Fruit fly (Drosophila melanogaster) whole organism, embryonic: Measurements from ENCODE around the gene CG6178.

Source experiments
- Antp ChIP-seq: fragments of 200-800 bp; sonication (Bioruptor generic); optimal IDR thresholded peaks from 3 replicates; lab custom pipeline; 2016; ENCODE audit warnings: missing biosample characterization, missing genetic modification characterization
- CG10267 ChIP-seq: fragments of 200-800 bp; sonication (Bioruptor generic); optimal IDR thresholded peaks from 2 replicates; lab custom pipeline; 2018; ENCODE audit warnings: missing biosample characterization, mild to moderate bottlenecking, missing genetic modification characterization, moderate library complexity
- CG10543 ChIP-seq: fragments of 200-800 bp; sonication (Bioruptor generic); optimal IDR thresholded peaks from 3 replicates; lab custom pipeline; 2017; ENCODE audit warnings: missing biosample characterization, mild to moderate bottlenecking, missing genetic modification characterization, moderate library complexity
- CG10979 ChIP-seq: fragments of 200-800 bp; sonication (Bioruptor generic); optimal IDR thresholded peaks from 2 replicates; lab custom pipeline; 2018; ENCODE audit warnings: missing biosample characterization, mild to moderate bottlenecking, missing genetic modification characterization, moderate library complexity
- CG11723 ChIP-seq: fragments of 200-800 bp; sonication (Bioruptor generic); optimal IDR thresholded peaks from 2 replicates; lab custom pipeline; 2017; ENCODE audit warnings: missing biosample characterization, mild to moderate bottlenecking, missing genetic modification characterization
- CG1233 ChIP-seq: fragments of 200-800 bp; sonication (Bioruptor generic); optimal IDR thresholded peaks from 4 replicates; lab custom pipeline; 2018; ENCODE audit warnings: missing biosample characterization, mild to moderate bottlenecking, missing genetic modification characterization
- CG12659 ChIP-seq: fragments of 200-800 bp; sonication (Bioruptor generic); optimal IDR thresholded peaks from 3 replicates; lab custom pipeline; 2017; ENCODE audit warnings: mild to moderate bottlenecking, missing biosample characterization, missing genetic modification reagents, missing genetic modification characterization
- CG15269 ChIP-seq: fragments of 200-800 bp; sonication (Bioruptor generic); optimal IDR thresholded peaks from 2 replicates; lab custom pipeline; 2018; ENCODE audit warnings: missing biosample characterization, mild to moderate bottlenecking, missing genetic modification characterization, moderate library complexity
- CG15479 ChIP-seq: fragments of 200-800 bp; sonication (Bioruptor generic); optimal IDR thresholded peaks from 3 replicates; lab custom pipeline; 2019; ENCODE audit warnings: missing biosample characterization, mild to moderate bottlenecking, missing genetic modification characterization, moderate library complexity
- CG15514 ChIP-seq: fragments of 200-800 bp; sonication (Bioruptor generic); optimal IDR thresholded peaks from 3 replicates; lab custom pipeline; 2017; ENCODE audit warnings: missing biosample characterization, missing genetic modification characterization, mild to moderate bottlenecking, moderate library complexity, missing genetic modification reagents
- CG2116 ChIP-seq: fragments of 200-800 bp; sonication (Bioruptor generic); optimal IDR thresholded peaks from 3 replicates; lab custom pipeline; 2018; ENCODE audit warnings: missing biosample characterization, mild to moderate bottlenecking, missing genetic modification characterization
- CG2202 ChIP-seq: fragments of 200-800 bp; sonication (Bioruptor generic); optimal IDR thresholded peaks from 2 replicates; lab custom pipeline; 2018; ENCODE audit warnings: missing biosample characterization, mild to moderate bottlenecking, missing genetic modification characterization
- CG3281 ChIP-seq: fragments of 200-800 bp; sonication (Bioruptor generic); optimal IDR thresholded peaks from 3 replicates; lab custom pipeline; 2017; ENCODE audit warnings: missing biosample characterization, mild to moderate bottlenecking, missing genetic modification characterization
- CG34376 ChIP-seq: fragments of 200-800 bp; sonication (Bioruptor generic); optimal IDR thresholded peaks from 2 replicates; lab custom pipeline; 2018; ENCODE audit warnings: missing biosample characterization, mild to moderate bottlenecking, missing genetic modification characterization
- CG3995 ChIP-seq: fragments of 200-800 bp; sonication (Bioruptor generic); optimal IDR thresholded peaks from 3 replicates; lab custom pipeline; 2016; ENCODE audit warnings: missing biosample characterization, missing genetic modification characterization
- CG4730 ChIP-seq: fragments of 200-800 bp; sonication (Bioruptor generic); IDR thresholded peaks from 2 replicates; pipeline ENCODE4 v1.3.6; 2022; ENCODE audit warnings: missing biosample characterization, missing genetic modification characterization
- CG6765 ChIP-seq: fragments of 200-800 bp; sonication (Bioruptor generic); optimal IDR thresholded peaks from 3 replicates; lab custom pipeline; 2017; ENCODE audit warnings: missing biosample characterization, mild to moderate bottlenecking, missing genetic modification characterization
- CHES-1-like ChIP-seq: fragments of 200-800 bp; sonication (Bioruptor generic); optimal IDR thresholded peaks from 2 replicates; lab custom pipeline; 2016; ENCODE audit warnings: missing biosample characterization, missing genetic modification characterization
- CoRest ChIP-seq: fragments of 200-800 bp; sonication (Bioruptor generic); optimal IDR thresholded peaks from 3 replicates; lab custom pipeline; 2018; ENCODE audit warnings: missing biosample characterization, mild to moderate bottlenecking, missing genetic modification characterization, moderate library complexity
- D ChIP-seq, 2 experiments: fragments of 200-800 bp in 1 of 2; fragments of >200 bp in 1 of 2; sonication (Bioruptor generic) in 1 of 2; optimal IDR thresholded peaks; 2 replicates in 1 of 2; 3 replicates in 1 of 2; lab custom pipeline; 2017; ENCODE audit warnings: mild to moderate bottlenecking in 1 of 2, missing biosample characterization in 1 of 2, missing genetic modification characterization in 1 of 2, missing genetic modification reagents in 1 of 2
- HmgZ ChIP-seq: fragments of 200-800 bp; sonication (Bioruptor generic); optimal IDR thresholded peaks from 2 replicates; lab custom pipeline; 2018; ENCODE audit warnings: missing biosample characterization, mild to moderate bottlenecking, missing genetic modification characterization
- Hmr ChIP-seq: fragments of 200-800 bp; sonication (Bioruptor generic); optimal IDR thresholded peaks from 3 replicates; lab custom pipeline; 2017; ENCODE audit warnings: mild to moderate bottlenecking, missing biosample characterization, missing genetic modification reagents, missing genetic modification characterization
- Hsf ChIP-seq: fragments of 200-800 bp; sonication (Bioruptor generic); optimal IDR thresholded peaks from 3 replicates; lab custom pipeline; 2016; ENCODE audit warnings: missing biosample characterization, missing genetic modification characterization
- Jarid2 ChIP-seq: fragments of 200-800 bp; sonication (Bioruptor generic); optimal IDR thresholded peaks from 3 replicates; lab custom pipeline; 2017; ENCODE audit warnings: mild to moderate bottlenecking, missing biosample characterization, missing genetic modification reagents, missing genetic modification characterization
- MESR4 ChIP-seq: fragments of 200-800 bp; sonication (Bioruptor generic); optimal IDR thresholded peaks from 2 replicates; lab custom pipeline; 2018; ENCODE audit warnings: missing biosample characterization, mild to moderate bottlenecking, missing genetic modification characterization, moderate library complexity
- NC2β ChIP-seq: fragments of 200-800 bp; sonication (Bioruptor generic); optimal IDR thresholded peaks from 2 replicates; lab custom pipeline; 2016; ENCODE audit warnings: missing biosample characterization, missing genetic modification characterization
- Oli ChIP-seq: fragments of 200-800 bp; sonication (Bioruptor generic); optimal IDR thresholded peaks from 2 replicates; lab custom pipeline; 2018; ENCODE audit warnings: missing biosample characterization, mild to moderate bottlenecking, missing genetic modification characterization, moderate library complexity
- Six4 ChIP-seq: fragments of 200-800 bp; sonication (Bioruptor generic); optimal IDR thresholded peaks from 2 replicates; lab custom pipeline; 2016; ENCODE audit warnings: missing biosample characterization, missing genetic modification characterization
- YL-1 ChIP-seq: fragments of 200-800 bp; sonication (Bioruptor generic); optimal IDR thresholded peaks from 3 replicates; lab custom pipeline; 2017; ENCODE audit warnings: missing biosample characterization, mild to moderate bottlenecking, missing genetic modification characterization
- ase ChIP-seq: fragments of 200-800 bp; sonication (Bioruptor generic); IDR thresholded peaks from 3 replicates; pipeline ENCODE4 v1.3.6; 2022; ENCODE audit warnings: missing biosample characterization, missing genetic modification characterization
- ash1 ChIP-seq: fragments of 200-800 bp; sonication (Bioruptor generic); optimal IDR thresholded peaks from 2 replicates; lab custom pipeline; 2018; ENCODE audit warnings: missing biosample characterization, mild to moderate bottlenecking, missing genetic modification characterization
- bsh ChIP-seq, 2 experiments: fragments of 200-800 bp; sonication (Bioruptor generic); optimal IDR thresholded peaks; 2 replicates each; lab custom pipeline; 2017 to 2018; ENCODE audit warnings: mild to moderate bottlenecking in 2 of 2, missing biosample characterization in 2 of 2, missing genetic modification characterization in 2 of 2, moderate library complexity in 1 of 2
- chn ChIP-seq: fragments of 200-800 bp; sonication (Bioruptor generic); optimal IDR thresholded peaks from 2 replicates; lab custom pipeline; 2016; ENCODE audit warnings: missing biosample characterization, missing genetic modification characterization
- cwo ChIP-seq: fragments of 200-800 bp; sonication (Bioruptor generic); optimal IDR thresholded peaks from 3 replicates; lab custom pipeline; 2017; ENCODE audit warnings: missing biosample characterization, missing genetic modification characterization, mild to moderate bottlenecking, moderate library complexity, missing genetic modification reagents
- grau ChIP-seq: fragments of 200-800 bp; optimal IDR thresholded peaks from 3 replicates; lab custom pipeline; 2019; ENCODE audit warnings: missing biosample characterization, mild to moderate bottlenecking, missing genetic modification characterization, moderate library complexity
- ham ChIP-seq: fragments of 200-800 bp; sonication (Bioruptor generic); IDR thresholded peaks from 2 replicates; pipeline ENCODE4 v1.3.6; 2022; ENCODE audit warnings: missing biosample characterization, missing genetic modification characterization
- hth ChIP-seq: fragments of >200 bp; optimal IDR thresholded peaks from 2 replicates; lab custom pipeline; 2017; ENCODE audit warnings: inconsistent platforms
- kay ChIP-seq: fragments of 200-800 bp; sonication (Bioruptor generic); optimal IDR thresholded peaks from 2 replicates; lab custom pipeline; 2016; ENCODE audit warnings: missing biosample characterization, missing genetic modification characterization
- lab ChIP-seq: fragments of 200-800 bp; sonication (Bioruptor generic); optimal IDR thresholded peaks from 3 replicates; lab custom pipeline; 2017; ENCODE audit warnings: missing biosample characterization, missing genetic modification characterization, mild to moderate bottlenecking, moderate library complexity, missing genetic modification reagents
- nmo ChIP-seq: fragments of 200-800 bp; sonication (Bioruptor generic); optimal IDR thresholded peaks from 2 replicates; lab custom pipeline; 2018; ENCODE audit warnings: missing biosample characterization, mild to moderate bottlenecking, missing genetic modification characterization, moderate library complexity
- nom ChIP-seq: fragments of 200-800 bp; sonication (Bioruptor generic); optimal IDR thresholded peaks from 2 replicates; lab custom pipeline; 2017; ENCODE audit warnings: missing biosample characterization, missing genetic modification characterization, mild to moderate bottlenecking, moderate library complexity, missing genetic modification reagents
- odd ChIP-seq: fragments of 200-800 bp; sonication (Bioruptor generic); optimal IDR thresholded peaks from 2 replicates; lab custom pipeline; 2017; ENCODE audit warnings: missing biosample characterization, mild to moderate bottlenecking, missing genetic modification characterization
- peb ChIP-seq: fragments of 200-800 bp; sonication (Bioruptor generic); IDR thresholded peaks from 2 replicates; pipeline ENCODE4 v1.3.6; 2022; ENCODE audit warnings: missing biosample characterization, missing genetic modification characterization
- pum ChIP-seq: fragments of 200-800 bp; sonication (Bioruptor generic); optimal IDR thresholded peaks from 2 replicates; lab custom pipeline; 2016; ENCODE audit warnings: missing biosample characterization, missing genetic modification characterization
- sqz ChIP-seq: fragments of 200-800 bp; sonication (Bioruptor generic); optimal IDR thresholded peaks from 3 replicates; lab custom pipeline; 2018; ENCODE audit warnings: missing biosample characterization, mild to moderate bottlenecking, missing genetic modification characterization
- stc ChIP-seq: fragments of 200-800 bp; sonication (Bioruptor generic); IDR thresholded peaks from 2 replicates; pipeline ENCODE4 v1.3.6; 2022; ENCODE audit warnings: missing biosample characterization, missing genetic modification characterization
- stwl ChIP-seq: fragments of 200-800 bp; sonication (Bioruptor generic); optimal IDR thresholded peaks from 3 replicates; lab custom pipeline; 2018; ENCODE audit warnings: missing biosample characterization, mild to moderate bottlenecking, missing genetic modification characterization, moderate library complexity
- vfl ChIP-seq: fragments of 200-800 bp; sonication (Bioruptor generic); optimal IDR thresholded peaks from 2 replicates; lab custom pipeline; 2016; ENCODE audit warnings: missing biosample characterization, missing genetic modification characterization
- wor ChIP-seq: fragments of 200-800 bp; sonication (Bioruptor generic); IDR thresholded peaks from 2 replicates; pipeline ENCODE4 v1.3.6; 2022; ENCODE audit warnings: missing biosample characterization, missing genetic modification characterization

CG6178 gene

dm6 chr3R:24105312-24105902, 46.7 kb upstream of the CG6178 start, which contains the start of gene Syx1A (continued):
- TF ChIP-seq Hsf (peak; percentile 19), MESR4 (GFP tag; lab: Kevin White, UChicago) (peak; percentile 54), CG1233 (peak; percentile 11), D (optimal IDR thresholded peaks at IDR 0.05; lab: Kevin White, UChicago) (no peak), D (GFP tag; optimal IDR thresholded peaks at IDR 0.05; lab: Kevin White, UChicago) (no peak), Antp (GFP tag; lab: Kevin White, UChicago) (no peak), CG15269 (peak; percentile 33), Oli (no peak), ash1 (GFP tag; lab: Kevin White, UChicago) (no peak), chn (GFP tag; lab: Kevin White, UChicago) (peak; percentile 27), Jarid2 (peak; percentile 91), CoRest (tag; lab: Kevin White, UChicago) (peak; percentile 11), odd (GFP tag; lab: Kevin White, UChicago) (peak; percentile 34), grau (tag; lab: Kevin White, UChicago) (peak; percentile 18), CG10543 (GFP tag; lab: Kevin White, UChicago) (peak; percentile 68), stwl (tag; lab: Kevin White, UChicago) (peak; percentile 44), CG2202 (tag; lab: Kevin White, UChicago) (peak; percentile 11), CG10267 (tag; lab: Kevin White, UChicago) (peak; percentile 23), CG6765 (GFP tag; lab: Kevin White, UChicago) (peak; percentile 62), CG3995 (GFP tag; lab: Kevin White, UChicago) (peak; percentile 81), nom (GFP tag; lab: Kevin White, UChicago) (peak; percentile 37), CG4730 (GFP tag; lab: Robert Waterston, UW) (no peak), CG3281 (GFP tag; lab: Kevin White, UChicago) (peak; percentile 55), nmo (GFP tag; lab: Kevin White, UChicago) (peak; percentile 29), peb (GFP tag; lab: Robert Waterston, UW) (no peak), sqz (GFP tag; lab: Kevin White, UChicago) (peak; percentile 72), CG15479 (GFP tag; lab: Kevin White, UChicago) (peak; percentile 86), lab (peak; percentile 65), bsh (GFP tag; optimal IDR thresholded peaks at IDR 0.05; lab: Kevin White, UChicago) (peak in 1 of 2 experiments; percentile 36), CG10979 (tag; lab: Kevin White, UChicago) (no peak), vfl (GFP tag; lab: Kevin White, UChicago) (peak; percentile 9), ase (GFP tag; lab: Robert Waterston, UW) (no peak), CHES-1-like (GFP tag; lab: Kevin White, UChicago) (peak; percentile 43), NC2β (peak; percentile 13), CG34376 (GFP tag; lab: Kevin White, UChicago) (peak; percentile 26), CG2116 (GFP tag; lab: Kevin White, UChicago) (peak; percentile 5), wor (GFP tag; lab: Robert Waterston, UW) (no peak), HmgZ (tag; lab: Kevin White, UChicago) (peak; percentile 30), kay (GFP tag; lab: Kevin White, UChicago) (no peak), Six4 (GFP tag; lab: Kevin White, UChicago) (no peak), CG11723 (GFP tag; lab: Kevin White, UChicago) (peak; percentile 10), cwo (GFP tag; lab: Kevin White, UChicago) (peak; percentile 26), CG12659 (GFP tag; lab: Kevin White, UChicago) (peak; percentile 60), CG15514 (GFP tag; lab: Kevin White, UChicago) (peak; percentile 80), hth (lab: Kevin White, UChicago) (no peak), Hmr (peak; percentile 56), stc (GFP tag; lab: Robert Waterston, UW) (no peak), YL-1 (GFP tag; lab: Kevin White, UChicago) (peak; percentile 27), pum (GFP tag; lab: Kevin White, UChicago) (no peak), ham (no peak)
